Fruit fly (Drosophila melanogaster) whole organism, adult: ENCODE data around the gene GstD5.

Experiments used
- CG33017 ChIP-seq: fragments of 200-800 bp; sonication (Bioruptor generic); optimal IDR thresholded peaks from 2 replicates; lab custom pipeline; 2018; ENCODE audit warnings: missing biosample characterization, mild to moderate bottlenecking, missing genetic modification characterization, moderate library complexity
- CG5204 ChIP-seq: fragments of 200-800 bp; sonication (Bioruptor generic); optimal IDR thresholded peaks from 2 replicates; lab custom pipeline; 2016; ENCODE audit warnings: missing biosample characterization, missing genetic modification characterization
- CG7045 ChIP-seq: fragments of 200-800 bp; sonication (Bioruptor generic); optimal IDR thresholded peaks from 2 replicates; lab custom pipeline; 2017; ENCODE audit warnings: missing biosample characterization, mild to moderate bottlenecking, missing genetic modification characterization
- CG7101 ChIP-seq: fragments of 200-800 bp; sonication (Bioruptor generic); optimal IDR thresholded peaks from 2 replicates; lab custom pipeline; 2018; ENCODE audit warnings: missing biosample characterization, mild to moderate bottlenecking, missing genetic modification characterization, moderate library complexity
- Clk ChIP-seq: fragments of 200-800 bp; sonication (Bioruptor generic); optimal IDR thresholded peaks from 2 replicates; lab custom pipeline; 2017; ENCODE audit warnings: missing biosample characterization, missing genetic modification characterization
- Crg-1 ChIP-seq: fragments of 200-800 bp; sonication (Bioruptor generic); optimal IDR thresholded peaks from 2 replicates; lab custom pipeline; 2016; ENCODE audit warnings: missing biosample characterization, missing genetic modification characterization
- Hr96 ChIP-seq: fragments of 200-800 bp; sonication (Bioruptor generic); optimal IDR thresholded peaks from 2 replicates; lab custom pipeline; 2016; ENCODE audit warnings: missing biosample characterization, missing genetic modification characterization
- bab1 ChIP-seq: fragments of 200-800 bp; sonication (Bioruptor generic); optimal IDR thresholded peaks from 3 replicates; lab custom pipeline; 2019; ENCODE audit warnings: missing biosample characterization, mild to moderate bottlenecking, missing genetic modification characterization, moderate library complexity
- cic ChIP-seq: fragments of 200-800 bp; sonication (Bioruptor generic); optimal IDR thresholded peaks from 2 replicates; lab custom pipeline; 2017; ENCODE audit warnings: missing biosample characterization, mild to moderate bottlenecking, missing genetic modification characterization, moderate library complexity
- kay ChIP-seq: fragments of 200-800 bp; sonication (Bioruptor generic); peaks from one replicate; lab custom pipeline; 2016; ENCODE audit warnings: missing biosample characterization, missing genetic modification characterization, borderline replicate concordance
- ovo ChIP-seq: fragments of 200-800 bp; sonication (Bioruptor generic); optimal IDR thresholded peaks from 2 replicates; lab custom pipeline; 2016; ENCODE audit warnings: missing biosample characterization, missing genetic modification characterization
- tj ChIP-seq: fragments of 200-800 bp; sonication (Bioruptor generic); optimal IDR thresholded peaks from 3 replicates; lab custom pipeline; 2017; ENCODE audit warnings: missing biosample characterization, mild to moderate bottlenecking, missing genetic modification characterization, moderate library complexity
- toe ChIP-seq: fragments of 200-800 bp; sonication (Bioruptor generic); optimal IDR thresholded peaks from 2 replicates; lab custom pipeline; 2016; ENCODE audit warnings: missing biosample characterization, missing genetic modification characterization

dm6 chr3R:12401672-12402296, 26.3 kb downstream of the GstD5 start, which contains the start of gene DNAlig3:
- TF ChIP-seq CG5204 (GFP tag; lab: Kevin White, UChicago) (no peak), Clk (no peak), CG33017 (tag; lab: Kevin White, UChicago) (peak; percentile 6), tj (GFP tag; lab: Kevin White, UChicago) (no peak), kay (no peak), ovo (GFP tag; lab: Kevin White, UChicago) (no peak), bab1 (GFP tag; lab: Kevin White, UChicago) (peak; percentile 10), CG7101 (tag; lab: Kevin White, UChicago) (peak; percentile 15), cic (GFP tag; lab: Kevin White, UChicago) (peak; percentile 30), Hr96 (GFP tag; lab: Kevin White, UChicago) (no peak), CG7045 (GFP tag; lab: Kevin White, UChicago) (peak; percentile 46), Crg-1 (no peak), toe (GFP tag; lab: Kevin White, UChicago) (no peak)
